Worm (Caenorhabditis elegans) whole organism, midembryonic: ENCODE data around the gene znfx-1.

ENCODE experiments used
- flt-1 ChIP-seq: fragments of 200-800 bp; sonication (Bioruptor generic); IDR thresholded peaks from 2 replicates; pipeline ENCODE4 v1.3.6; 2022; ENCODE audit warnings: missing genetic modification characterization, missing compliant biosample characterization
- klf-2 ChIP-seq: fragments of 200-800 bp; sonication (Bioruptor generic); conservative IDR thresholded peaks from 2 replicates; pipeline ENCODE4 v1.3.6; 2022; ENCODE audit warnings: missing genetic modification reagents, missing genetic modification characterization, missing compliant biosample characterization
- med-1 ChIP-seq: sonication (generic microtip); optimal IDR thresholded peaks from 2 replicates; lab custom pipeline; 2017; ENCODE audit warnings: missing genetic modification characterization, mild to moderate bottlenecking, missing compliant biosample characterization, antibody characterized with exemption, missing genetic modification reagents; ENCODE audit not compliant: insufficient read depth
- tab-1 ChIP-seq: fragments of 200-800 bp; sonication (Bioruptor generic); IDR thresholded peaks from 2 replicates; pipeline ENCODE4 v1.3.6; 2022; ENCODE audit warnings: missing genetic modification characterization, missing compliant biosample characterization

DNA sequence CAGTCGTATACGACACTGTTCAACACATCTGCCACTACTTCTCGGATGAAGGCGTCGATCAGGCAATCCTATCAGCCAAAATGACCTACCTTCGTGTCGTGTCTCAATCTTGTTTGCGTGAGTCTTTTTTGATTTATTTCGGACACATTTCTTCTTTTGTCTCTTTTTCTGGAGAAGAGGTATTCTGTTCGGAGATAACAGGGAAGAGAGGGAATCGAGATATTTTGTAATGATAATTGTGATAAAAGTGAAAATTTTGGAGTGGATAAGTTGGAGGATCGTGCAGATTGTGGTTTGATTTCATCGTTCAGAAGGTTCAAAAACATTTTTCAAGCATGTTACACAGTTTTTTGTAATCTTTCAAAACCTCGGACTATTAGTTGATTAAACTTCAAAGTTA, 20.4 kb downstream of the znfx-1 start:
- TF ChIP-seq flt-1 (GFP tag; lab: Robert Waterston, UW) (no peak), klf-2 (GFP tag; lab: Robert Waterston, UW) (no peak), med-1 (GFP tag; lab: Kevin White, UChicago) (no peak), tab-1 (GFP tag; lab: Robert Waterston, UW) (no peak)
